Fruit fly (Drosophila melanogaster) whole organism, prepupa: ENCODE results near the gene CG15514.

Source experiments
- Blimp-1 ChIP-seq: fragments of 200-800 bp; sonication (Bioruptor generic); optimal IDR thresholded peaks from 3 replicates; lab custom pipeline; 2017; ENCODE audit warnings: missing biosample characterization, missing genetic modification characterization, mild to moderate bottlenecking, moderate library complexity, missing genetic modification reagents
- CG10631 ChIP-seq: fragments of 200-800 bp; sonication (Bioruptor generic); optimal IDR thresholded peaks from 2 replicates; lab custom pipeline; 2016; ENCODE audit warnings: missing biosample characterization, missing genetic modification characterization
- CG11902 ChIP-seq: fragments of 200-800 bp; sonication (Bioruptor generic); optimal IDR thresholded peaks from 3 replicates; lab custom pipeline; 2016; ENCODE audit warnings: missing biosample characterization, missing genetic modification characterization
- CG1621 ChIP-seq: fragments of 200-800 bp; sonication (Bioruptor generic); optimal IDR thresholded peaks from 3 replicates; lab custom pipeline; 2018; ENCODE audit warnings: missing biosample characterization, mild to moderate bottlenecking, missing genetic modification characterization
- CG16779 ChIP-seq: fragments of 200-800 bp; sonication (Bioruptor generic); optimal IDR thresholded peaks from 3 replicates; lab custom pipeline; 2017; ENCODE audit warnings: missing biosample characterization, mild to moderate bottlenecking, missing genetic modification characterization
- CG32006 ChIP-seq: fragments of 200-800 bp; sonication (Bioruptor generic); optimal IDR thresholded peaks from 3 replicates; lab custom pipeline; 2017; ENCODE audit warnings: missing biosample characterization, mild to moderate bottlenecking, missing genetic modification characterization
- CG34406 ChIP-seq: fragments of 200-800 bp; sonication (Bioruptor generic); optimal IDR thresholded peaks from 3 replicates; lab custom pipeline; 2016; ENCODE audit warnings: missing biosample characterization, missing genetic modification characterization
- CG6163 ChIP-seq: fragments of 200-800 bp; sonication (Bioruptor generic); IDR thresholded peaks from 3 replicates; pipeline ENCODE4 v1.3.6; 2022; ENCODE audit warnings: missing biosample characterization, missing genetic modification characterization
- CG6854 ChIP-seq: fragments of 200-800 bp; sonication (Bioruptor generic); optimal IDR thresholded peaks from 2 replicates; lab custom pipeline; 2017; ENCODE audit warnings: missing biosample characterization, mild to moderate bottlenecking, missing genetic modification characterization
- CG7368 ChIP-seq: fragments of 200-800 bp; sonication (Bioruptor generic); optimal IDR thresholded peaks from 3 replicates; lab custom pipeline; 2016; ENCODE audit warnings: missing biosample characterization, missing genetic modification characterization
- CG8119 ChIP-seq: fragments of 200-800 bp; sonication (Bioruptor generic); IDR thresholded peaks from 3 replicates; pipeline ENCODE4 v1.3.6; 2022; ENCODE audit warnings: missing biosample characterization, missing genetic modification characterization
- CG8632 ChIP-seq: fragments of 200-800 bp; sonication (Bioruptor generic); optimal IDR thresholded peaks from 3 replicates; lab custom pipeline; 2016; ENCODE audit warnings: missing biosample characterization, missing genetic modification characterization
- Eip78C ChIP-seq: fragments of 200-800 bp; sonication (Bioruptor generic); peaks from one replicate; lab custom pipeline; 2016; ENCODE audit warnings: missing biosample characterization, missing genetic modification characterization
- Eip93F ChIP-seq: fragments of 200-800 bp; sonication (Bioruptor generic); optimal IDR thresholded peaks from 2 replicates; lab custom pipeline; 2016; ENCODE audit warnings: missing biosample characterization, mild to moderate bottlenecking, missing genetic modification characterization
- Hr38 ChIP-seq: sonication (Bioruptor generic); optimal IDR thresholded peaks from 2 replicates; lab custom pipeline; 2016; ENCODE audit warnings: missing biosample characterization, missing genetic modification characterization
- Hr4 ChIP-seq: fragments of 200-800 bp; sonication (Bioruptor generic); optimal IDR thresholded peaks from 3 replicates; lab custom pipeline; 2016; ENCODE audit warnings: missing biosample characterization, missing genetic modification characterization
- Met ChIP-seq: fragments of 200-800 bp; sonication (Bioruptor generic); optimal IDR thresholded peaks from 3 replicates; lab custom pipeline; 2016; ENCODE audit warnings: missing biosample characterization, missing genetic modification characterization
- OdsH ChIP-seq: fragments of 200-800 bp; sonication (Bioruptor generic); optimal IDR thresholded peaks from 3 replicates; lab custom pipeline; 2016; ENCODE audit warnings: missing biosample characterization, missing genetic modification characterization
- Sox14 ChIP-seq: fragments of 200-800 bp; sonication (Bioruptor generic); optimal IDR thresholded peaks from 3 replicates; lab custom pipeline; 2016; ENCODE audit warnings: missing biosample characterization, missing genetic modification characterization
- Sox15 ChIP-seq: fragments of 200-800 bp; sonication (Bioruptor generic); optimal IDR thresholded peaks from 3 replicates; lab custom pipeline; 2016; ENCODE audit warnings: missing biosample characterization, missing genetic modification characterization
- cyc ChIP-seq: fragments of 200-800 bp; sonication (Bioruptor generic); optimal IDR thresholded peaks from 3 replicates; lab custom pipeline; 2016; ENCODE audit warnings: missing biosample characterization, missing genetic modification characterization
- eg ChIP-seq: fragments of 200-800 bp; sonication (Bioruptor generic); IDR thresholded peaks from 3 replicates; pipeline ENCODE4 v1.3.6; 2022; ENCODE audit warnings: missing biosample characterization, missing genetic modification characterization
- esn ChIP-seq: fragments of 200-800 bp; sonication (Bioruptor generic); optimal IDR thresholded peaks from 2 replicates; lab custom pipeline; 2016; ENCODE audit warnings: missing biosample characterization, mild to moderate bottlenecking, missing genetic modification characterization, moderate library complexity
- fd59A ChIP-seq: fragments of 200-800 bp; sonication (Bioruptor generic); optimal IDR thresholded peaks from 2 replicates; lab custom pipeline; 2017; ENCODE audit warnings: missing biosample characterization, mild to moderate bottlenecking, missing genetic modification characterization, missing genetic modification reagents
- fd85E ChIP-seq: fragments of 200-800 bp; sonication (Bioruptor generic); optimal IDR thresholded peaks from 3 replicates; lab custom pipeline; 2016; ENCODE audit warnings: missing biosample characterization, missing genetic modification characterization
- fkh ChIP-seq: fragments of 200-800 bp; sonication (Bioruptor generic); optimal IDR thresholded peaks from 3 replicates; lab custom pipeline; 2017; ENCODE audit warnings: missing biosample characterization, mild to moderate bottlenecking, missing genetic modification characterization, moderate library complexity
- lz ChIP-seq: fragments of 200-800 bp; sonication (Bioruptor generic); optimal IDR thresholded peaks from 3 replicates; lab custom pipeline; 2016; ENCODE audit warnings: missing biosample characterization, missing genetic modification characterization
- net ChIP-seq: fragments of 200-800 bp; sonication (Bioruptor generic); optimal IDR thresholded peaks from 3 replicates; lab custom pipeline; 2016; ENCODE audit warnings: missing biosample characterization, missing genetic modification characterization
- salr ChIP-seq, 2 experiments: fragments of 200-800 bp; sonication (Bioruptor generic); optimal IDR thresholded peaks; 3 replicates each; lab custom pipeline; 2016 to 2018; ENCODE audit warnings: missing biosample characterization in 2 of 2, missing genetic modification characterization in 2 of 2, mild to moderate bottlenecking in 1 of 2
- spab ChIP-seq: fragments of 200-800 bp; sonication (Bioruptor generic); optimal IDR thresholded peaks from 2 replicates; lab custom pipeline; 2017; ENCODE audit warnings: missing biosample characterization, mild to moderate bottlenecking, missing genetic modification characterization, missing genetic modification reagents
- svp ChIP-seq: fragments of 200-800 bp; sonication (Bioruptor generic); peaks from one replicate; lab custom pipeline; 2016; ENCODE audit warnings: missing biosample characterization, missing genetic modification characterization
- topi ChIP-seq: fragments of 200-800 bp; sonication (Bioruptor generic); optimal IDR thresholded peaks from 3 replicates; lab custom pipeline; 2016; ENCODE audit warnings: missing biosample characterization, missing genetic modification characterization

Gene CG15514

DNA sequence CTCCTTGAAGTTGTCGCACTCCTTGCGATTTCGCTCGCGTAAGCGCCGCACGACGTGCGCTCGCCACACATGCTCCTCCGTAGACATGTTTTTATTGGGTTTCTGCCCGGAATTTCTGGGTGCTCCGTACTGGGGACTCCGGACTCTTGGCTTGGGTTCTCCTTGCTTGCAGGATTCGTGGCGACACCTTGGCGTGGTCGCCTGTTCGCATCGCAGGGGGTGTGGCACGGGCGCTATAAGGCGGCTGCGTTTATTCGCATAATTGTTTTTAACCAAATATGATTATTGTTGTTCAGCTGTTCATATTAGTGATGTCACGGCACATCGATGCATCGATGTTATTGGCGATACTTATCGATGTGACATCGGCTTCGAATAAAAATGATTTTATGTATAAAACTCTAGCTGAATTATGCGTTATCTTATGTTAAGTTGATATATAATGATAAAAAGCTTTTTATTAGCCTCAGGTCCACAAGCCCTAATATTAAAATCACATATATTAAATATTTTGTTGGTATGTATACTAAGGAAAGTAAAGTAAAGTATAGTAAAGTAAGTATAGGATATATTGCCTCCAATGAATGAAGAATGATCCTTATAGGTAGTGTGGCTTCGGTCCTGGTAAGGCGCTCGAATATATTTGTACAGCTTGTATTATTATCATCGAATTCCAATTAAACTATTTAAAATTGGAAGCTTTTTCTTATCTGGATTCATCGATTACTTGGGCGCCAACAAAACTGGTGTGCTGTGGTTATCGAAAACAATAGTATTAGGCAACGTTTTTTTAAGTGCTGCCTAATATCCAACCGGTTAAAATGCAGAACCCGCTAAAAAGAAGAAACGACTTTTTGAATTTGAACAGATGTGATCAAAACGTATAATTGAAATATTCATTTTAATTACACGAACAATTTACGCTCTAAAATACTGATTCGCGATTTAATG, 26.3 kb downstream of the CG15514 start, which contains the start of gene Atg16:
Gene Atg16, minus strand, starts transcription at position 343 of the 951 bp plus-strand sequence.
- peak; percentile 16 for TF ChIP-seq esn (GFP tag; lab: Kevin White, UChicago)
- TF ChIP-seq Sox14 (GFP tag; lab: Kevin White, UChicago): peak; percentile 1
- TF ChIP-seq CG10631 (GFP tag; lab: Kevin White, UChicago): peak; percentile 1
- TF ChIP-seq svp: no peak
- peak; percentile 30 for TF ChIP-seq CG1621 (tag; lab: Kevin White, UChicago)
- TF ChIP-seq, all 60 proteins: peak for 4

DNA sequence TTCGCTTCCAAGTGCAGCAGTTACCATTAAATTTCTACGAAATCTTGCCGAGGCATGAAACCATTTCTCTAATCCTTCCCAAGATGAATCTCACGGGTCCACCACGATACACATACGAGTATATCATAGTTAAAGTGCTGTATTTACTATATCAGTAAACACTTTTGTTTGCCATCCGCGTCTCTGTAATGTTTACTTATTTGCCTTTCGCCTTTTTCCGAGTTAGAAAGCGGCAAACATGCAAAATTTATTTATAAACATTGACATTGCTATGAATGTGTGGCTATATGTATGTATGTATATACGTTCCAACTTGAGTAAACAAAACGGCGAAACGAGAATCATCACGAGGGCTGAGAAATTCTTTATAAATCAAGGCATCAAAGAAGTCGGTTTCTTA, 30.4 kb downstream of the CG15514 start:
- TF ChIP-seq Eip93F (GFP tag; lab: Kevin White, UChicago) (no peak), fkh (GFP tag; lab: Kevin White, UChicago) (peak; percentile 84), Eip78C (GFP tag; lab: Kevin White, UChicago) (peak; percentile 37)

DNA sequence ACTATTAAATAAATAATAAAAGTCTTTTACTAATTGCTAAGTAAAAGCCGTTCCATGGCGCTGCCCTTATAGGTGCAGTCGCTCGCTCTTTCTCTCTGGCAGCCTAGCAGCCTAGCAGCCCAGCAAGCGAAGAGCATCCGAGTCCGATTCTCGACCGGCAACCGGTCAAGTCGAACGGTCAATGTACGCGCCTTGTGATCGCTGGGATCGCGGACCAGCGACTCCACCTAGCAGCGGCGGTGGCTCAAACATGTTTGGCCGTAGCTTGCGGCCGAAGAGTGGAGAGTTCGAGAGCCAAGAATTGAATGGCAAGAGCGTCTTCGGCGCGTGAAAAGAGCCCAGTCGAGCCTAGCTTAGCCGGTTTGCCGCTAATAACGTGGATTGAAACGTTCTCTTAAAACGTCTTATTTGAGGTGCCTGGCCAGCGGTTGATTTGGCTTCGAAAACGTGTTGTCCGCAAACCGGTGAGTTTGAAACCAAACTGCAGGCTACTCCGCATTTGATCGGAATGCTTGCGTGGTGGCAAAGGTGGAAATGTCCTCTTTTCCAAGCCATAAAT, 32.0 kb downstream of the CG15514 start:
- TF ChIP-seq spab (GFP tag; lab: Kevin White, UChicago) (no peak), Eip78C (GFP tag; lab: Kevin White, UChicago) (peak; percentile 26), CG8119 (GFP tag; lab: Robert Waterston, UW) (peak; percentile 29; the same call in 1 of the 3 replicates)

DNA sequence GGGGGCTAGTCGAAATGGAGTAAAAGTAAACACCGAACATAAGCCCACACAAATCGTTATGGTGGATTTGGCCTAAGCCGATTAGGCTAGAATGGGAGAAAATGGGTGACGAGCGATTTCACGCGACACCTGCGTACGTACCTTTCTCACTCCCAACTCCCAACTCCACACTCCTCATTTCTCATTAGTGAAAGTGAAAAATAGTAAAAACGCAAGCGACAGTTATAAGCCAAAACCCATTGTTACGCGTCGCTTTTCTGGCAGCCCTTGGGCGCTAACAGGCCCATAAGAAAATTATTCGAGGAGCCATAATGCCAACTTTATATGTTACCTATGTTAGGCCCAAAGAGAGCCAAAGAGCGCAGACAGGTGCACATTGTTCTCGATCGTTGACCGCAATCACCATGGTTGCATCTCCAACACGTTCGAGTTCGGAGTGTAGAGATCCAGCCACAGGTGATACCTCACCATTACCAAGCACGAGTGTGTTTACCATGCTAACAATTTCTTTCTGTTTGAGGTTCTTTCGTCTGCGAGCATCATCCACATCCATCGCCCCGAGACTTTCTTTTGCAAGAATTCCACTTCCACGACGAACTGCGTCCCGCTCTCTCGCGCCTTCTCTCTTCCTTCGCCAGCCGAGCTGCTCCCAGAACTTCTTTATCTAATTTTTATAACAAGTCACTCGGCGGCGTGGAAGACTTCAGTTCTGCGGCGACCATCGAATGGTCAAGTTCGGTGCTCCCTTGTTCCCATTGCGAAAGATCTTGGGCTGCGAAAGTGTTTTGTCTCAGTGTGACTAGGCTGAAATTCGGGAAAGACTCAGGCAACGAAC, 42.6 kb downstream of the CG15514 start, which contains the start of gene neo:
Gene neo, plus strand, starts transcription at position 698 of the 835 bp plus-strand sequence.
- TF ChIP-seq spab (GFP tag; lab: Kevin White, UChicago) (no peak), topi (GFP tag; lab: Kevin White, UChicago) (no peak), Hr4 (no peak), CG7368 (no peak), net (GFP tag; lab: Kevin White, UChicago) (no peak), esn (GFP tag; lab: Kevin White, UChicago) (no peak), Blimp-1 (GFP tag; lab: Kevin White, UChicago) (no peak), CG6163 (GFP tag; lab: Robert Waterston, UW) (0 out of 3 replicates have a peak, but pooled peaks have one; percentile 15), eg (GFP tag; lab: Robert Waterston, UW) (peak; percentile 31; the same call in 1 of the 3 replicates), lz (GFP tag; lab: Kevin White, UChicago) (no peak), CG16779 (tag; lab: Kevin White, UChicago) (no peak), OdsH (GFP tag; lab: Kevin White, UChicago) (no peak), Hr38 (GFP tag; lab: Kevin White, UChicago) (no peak), cyc (no peak), CG6854 (peak; percentile 70), salr (GFP tag; optimal IDR thresholded peaks at IDR 0.05; lab: Kevin White, UChicago) (no peak)

DNA sequence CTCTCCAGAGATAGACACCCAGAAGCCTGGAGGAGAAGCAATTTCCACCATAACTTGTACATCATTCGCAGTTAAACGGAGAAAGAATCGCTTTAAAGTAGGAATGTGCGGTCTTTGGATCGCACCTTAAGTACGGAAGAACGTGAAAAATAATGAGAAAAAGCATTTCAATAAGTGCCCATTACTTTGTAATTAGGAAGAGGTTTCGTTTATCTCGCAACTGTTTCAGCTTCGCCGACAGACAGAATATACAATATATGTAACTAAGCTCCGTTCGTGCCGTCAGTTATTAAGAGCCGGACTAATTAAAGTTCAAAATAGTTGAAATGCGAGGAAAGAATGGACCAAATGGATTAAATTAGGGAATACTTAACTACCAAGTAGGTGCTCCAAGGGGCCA, 43.6 kb downstream of the CG15514 start, which contains the start of gene CG7829:
Gene CG7829, minus strand, starts transcription at position 101 of the 400 bp plus-strand sequence.
- TF ChIP-seq Sox15 (GFP tag; lab: Kevin White, UChicago) (no peak), fd59A (GFP tag; lab: Kevin White, UChicago) (no peak), eg (GFP tag; lab: Robert Waterston, UW) (no peak), topi (GFP tag; lab: Kevin White, UChicago) (no peak), CG11902 (GFP tag; lab: Kevin White, UChicago) (no peak), CG8632 (GFP tag; lab: Kevin White, UChicago) (no peak), CG6163 (GFP tag; lab: Robert Waterston, UW) (no peak), Met (GFP tag; lab: Kevin White, UChicago) (no peak), cyc (no peak), CG34406 (GFP tag; lab: Kevin White, UChicago) (no peak), CG32006 (GFP tag; lab: Kevin White, UChicago) (no peak), fd85E (no peak)
